Fruit fly (Drosophila melanogaster) whole organism, wandering third instar larva: ENCODE results near the gene CG31249.

Experiments
- Abd-B ChIP-seq: fragments of >200 bp; optimal IDR thresholded peaks from 2 replicates; lab custom pipeline; 2017; ENCODE audit warnings: missing biosample characterization, missing genetic modification characterization
- CG32264 ChIP-seq: fragments of 200-800 bp; sonication (Bioruptor generic); optimal IDR thresholded peaks from 2 replicates; lab custom pipeline; 2016; ENCODE audit warnings: missing biosample characterization, missing genetic modification characterization
- CG9705 ChIP-seq: fragments of 200-800 bp; sonication (Bioruptor generic); optimal IDR thresholded peaks from 2 replicates; lab custom pipeline; 2018; ENCODE audit warnings: missing biosample characterization, mild to moderate bottlenecking, missing genetic modification characterization
- CrebA ChIP-seq: fragments of 200-800 bp; sonication (Bioruptor generic); optimal IDR thresholded peaks from 2 replicates; lab custom pipeline; 2016; ENCODE audit warnings: missing biosample characterization, mild to moderate bottlenecking, missing genetic modification characterization, borderline replicate concordance
- Dfd ChIP-seq: fragments of >200 bp; optimal IDR thresholded peaks from 2 replicates; lab custom pipeline; 2017; ENCODE audit warnings: missing biosample characterization, missing genetic modification characterization
- Dif ChIP-seq: fragments of 200-275, 200-300 bp; sonication (Bioruptor generic); optimal IDR thresholded peaks from 2 replicates; lab custom pipeline; 2018; ENCODE audit warnings: missing biosample characterization, missing genetic modification characterization; ENCODE audit not compliant: partially characterized antibody
- HLH106 ChIP-seq: fragments of 200-800 bp; optimal IDR thresholded peaks from 3 replicates; lab custom pipeline; 2019; ENCODE audit warnings: missing biosample characterization, mild to moderate bottlenecking, missing genetic modification characterization, moderate library complexity
- Hr78 ChIP-seq: fragments of >200 bp; optimal IDR thresholded peaks from 2 replicates; lab custom pipeline; 2017; ENCODE audit warnings: missing biosample characterization, missing genetic modification characterization
- Hr83 ChIP-seq: fragments of 200-300 bp; sonication (Bioruptor generic); optimal IDR thresholded peaks from 2 replicates; lab custom pipeline; 2016; ENCODE audit warnings: missing biosample characterization, mild to moderate bottlenecking, missing genetic modification characterization, moderate library complexity; ENCODE audit not compliant: poor library complexity, severe bottlenecking
- Jra ChIP-seq: sonication (Bioruptor generic); optimal IDR thresholded peaks from 2 replicates; lab custom pipeline; 2016; ENCODE audit warnings: missing biosample characterization, missing genetic modification characterization
- Mio ChIP-seq: sonication (Bioruptor generic); optimal IDR thresholded peaks from 2 replicates; lab custom pipeline; 2016; ENCODE audit warnings: missing biosample characterization, missing genetic modification characterization
- Myc ChIP-seq: fragments of >200 bp; optimal IDR thresholded peaks from 2 replicates; lab custom pipeline; 2017
- N ChIP-seq: fragments of >200 bp; optimal IDR thresholded peaks from 2 replicates; lab custom pipeline; 2018; ENCODE audit warnings: missing biosample characterization, missing external identifiers, missing genetic modification characterization
- OdsH ChIP-seq: fragments of 200-800 bp; sonication (Bioruptor generic); optimal IDR thresholded peaks from 2 replicates; lab custom pipeline; 2016; ENCODE audit warnings: missing biosample characterization, mild to moderate bottlenecking, missing genetic modification characterization
- Rel ChIP-seq, 2 experiments: fragments of 200-800 bp; sonication (Bioruptor generic) in 1 of 2; optimal IDR thresholded peaks; 2 replicates in 1 of 2; 3 replicates in 1 of 2; lab custom pipeline; 2016 to 2019; ENCODE audit warnings: mild to moderate bottlenecking in 2 of 2, missing biosample characterization in 2 of 2, missing genetic modification characterization in 2 of 2, moderate library complexity in 1 of 2
- Sp1 ChIP-seq: fragments of 200-800 bp; sonication (Bioruptor generic); optimal IDR thresholded peaks from 3 replicates; lab custom pipeline; 2019; ENCODE audit warnings: missing biosample characterization, mild to moderate bottlenecking, missing genetic modification characterization, moderate library complexity
- br ChIP-seq: fragments of 200-800 bp; sonication (Bioruptor generic); optimal IDR thresholded peaks from 2 replicates; lab custom pipeline; 2016; ENCODE audit warnings: missing biosample characterization, missing genetic modification characterization
- brk ChIP-seq: fragments of 200-800 bp; sonication (Bioruptor generic); optimal IDR thresholded peaks from 2 replicates; lab custom pipeline; 2016; ENCODE audit warnings: missing biosample characterization, mild to moderate bottlenecking, missing genetic modification characterization
- dl ChIP-seq, 2 experiments: fragments of 175-275, 200-275 bp in 1 of 2; fragments of 200-275 bp in 1 of 2; sonication (Bioruptor generic); optimal IDR thresholded peaks; lab custom pipeline; 2018; ENCODE audit warnings: mild to moderate bottlenecking in 2 of 2, missing biosample characterization in 2 of 2, missing genetic modification characterization in 2 of 2, moderate library complexity in 2 of 2; ENCODE audit not compliant: partially characterized antibody in 2 of 2, insufficient read depth in 1 of 2
- dmrt93B ChIP-seq: fragments of 200-800 bp; sonication (Bioruptor generic); optimal IDR thresholded peaks from 2 replicates; lab custom pipeline; 2018; ENCODE audit warnings: missing biosample characterization, mild to moderate bottlenecking, missing genetic modification characterization
- dsf ChIP-seq: sonication (Bioruptor generic); optimal IDR thresholded peaks from 2 replicates; lab custom pipeline; 2016; ENCODE audit warnings: missing biosample characterization, missing genetic modification characterization, borderline replicate concordance
- ey ChIP-seq: fragments of 200-800 bp; sonication (Bioruptor generic); optimal IDR thresholded peaks from 2 replicates; lab custom pipeline; 2016; ENCODE audit warnings: missing biosample characterization, missing genetic modification characterization
- foxo ChIP-seq, 2 experiments: fragments of 200-800 bp; sonication (Bioruptor generic); optimal IDR thresholded peaks; 2 replicates in 1 of 2; 3 replicates in 1 of 2; lab custom pipeline; 2016 to 2017; ENCODE audit warnings: missing biosample characterization in 2 of 2, missing genetic modification characterization in 2 of 2
- h ChIP-seq: fragments of 200-800 bp; sonication (Bioruptor generic); optimal IDR thresholded peaks from 3 replicates; lab custom pipeline; 2016; ENCODE audit warnings: missing biosample characterization, mild to moderate bottlenecking, missing genetic modification characterization
- jim ChIP-seq: fragments of 175-275, 200-325 bp; sonication (Bioruptor generic); optimal IDR thresholded peaks from 2 replicates; lab custom pipeline; 2016; ENCODE audit warnings: missing biosample characterization, mild to moderate bottlenecking, missing genetic modification characterization
- lola ChIP-seq: fragments of >200 bp; optimal IDR thresholded peaks from 2 replicates; lab custom pipeline; 2017; ENCODE audit warnings: missing biosample characterization, missing genetic modification characterization
- pan ChIP-seq: fragments of >200 bp; optimal IDR thresholded peaks from 2 replicates; lab custom pipeline; 2017
- psq ChIP-seq: fragments of 200-800 bp; sonication (Bioruptor generic); optimal IDR thresholded peaks from 3 replicates; lab custom pipeline; 2017; ENCODE audit warnings: missing biosample characterization, mild to moderate bottlenecking, missing genetic modification characterization, moderate library complexity
- rgr ChIP-seq: fragments of 200-800 bp; sonication (Bioruptor generic); optimal IDR thresholded peaks from 3 replicates; lab custom pipeline; 2016; ENCODE audit warnings: missing biosample characterization, mild to moderate bottlenecking, missing genetic modification characterization
- sage ChIP-seq: fragments of 200-800 bp; sonication (Bioruptor generic); optimal IDR thresholded peaks from 2 replicates; lab custom pipeline; 2016; ENCODE audit warnings: missing biosample characterization, mild to moderate bottlenecking, missing genetic modification characterization
- usp ChIP-seq: fragments of >200 bp; optimal IDR thresholded peaks from 2 replicates; lab custom pipeline; 2017; ENCODE audit warnings: missing biosample characterization, missing genetic modification characterization
- woc ChIP-seq: sonication (Bioruptor generic); optimal IDR thresholded peaks from 2 replicates; lab custom pipeline; 2016; ENCODE audit warnings: missing biosample characterization, mild to moderate bottlenecking, missing genetic modification characterization

The CG31249 gene

dm6 chr3R:17699891-17700487 is 13.1 kb upstream of the CG31249 start:
- TF ChIP-seq usp (GFP tag; lab: Kevin White, UChicago) (no peak), Rel (GFP tag; optimal IDR thresholded peaks at IDR 0.05; lab: Kevin White, UChicago) (peak; percentile 89), Rel (tag; optimal IDR thresholded peaks at IDR 0.05; lab: Kevin White, UChicago) (no peak), N (GFP tag; lab: Kevin White, UChicago) (no peak), Dif (GFP tag; lab: Kevin White, UChicago) (peak; percentile 57), dmrt93B (no peak), Hr83 (GFP tag; lab: Kevin White, UChicago) (peak; percentile 76), Dfd (GFP tag; lab: Kevin White, UChicago) (no peak), CG9705 (GFP tag; lab: Kevin White, UChicago) (no peak), dsf (GFP tag; lab: Kevin White, UChicago) (no peak)

dm6 chr3R:17684854-17685253 is 2.0 kb downstream of the CG31249 start, which contains the start of the genes CG31251 and CG31360:
Gene CG31251 (minus strand): TSS chr3R:17684915.
Gene CG31360 (plus strand): TSS chr3R:17685097.
- TF ChIP-seq Myc: peak; percentile 11
- peak; percentile 20 for TF ChIP-seq HLH106 (tag; lab: Kevin White, UChicago)
- no peak for TF ChIP-seq CrebA
- TF ChIP-seq Jra (GFP tag; lab: Kevin White, UChicago): peak; percentile 56
- peak; percentile 49 for TF ChIP-seq sage

dm6 chr3R:17682244-17682773 is 4.6 kb downstream of the CG31249 start, which contains the start of the genes alt and CG7655:
Gene alt (minus strand): TSS chr3R:17682515.
Gene CG7655 (plus strand): TSS chr3R:17682669.
- TF ChIP-seq HLH106 (tag; lab: Kevin White, UChicago): no peak
- no peak for TF ChIP-seq pan (lab: Kevin White, UChicago)
- no peak for TF ChIP-seq N (GFP tag; lab: Kevin White, UChicago)
- TF ChIP-seq h (GFP tag; lab: Kevin White, UChicago): peak; percentile 2
- no peak for TF ChIP-seq dl (GFP tag; optimal IDR thresholded peaks at IDR 0.05; lab: Kevin White, UChicago; ENCODE audit: insufficient read depth in 1 of 2, partially characterized antibody in 2 of 2)
- peak; percentile 79 for TF ChIP-seq Myc
- TF ChIP-seq sage: no peak
- TF ChIP-seq Sp1: peak; percentile 55
- TF ChIP-seq dsf (GFP tag; lab: Kevin White, UChicago): no peak
- no peak for TF ChIP-seq Hr83 (GFP tag; lab: Kevin White, UChicago)
- TF ChIP-seq lola (GFP tag; lab: Kevin White, UChicago): no peak
- no peak for TF ChIP-seq CG9705 (GFP tag; lab: Kevin White, UChicago)
- TF ChIP-seq jim: no peak
- no peak for TF ChIP-seq usp (GFP tag; lab: Kevin White, UChicago)
- TF ChIP-seq psq (GFP tag; lab: Kevin White, UChicago): peak; percentile 10
- TF ChIP-seq Rel (GFP tag; optimal IDR thresholded peaks at IDR 0.05; lab: Kevin White, UChicago): no peak
- TF ChIP-seq Rel (tag; optimal IDR thresholded peaks at IDR 0.05; lab: Kevin White, UChicago): peak; percentile 73
- peak; percentile 16 for TF ChIP-seq rgr (GFP tag; lab: Kevin White, UChicago)
- TF ChIP-seq dmrt93B: no peak
- TF ChIP-seq br (GFP tag; lab: Kevin White, UChicago): no peak
- no peak for TF ChIP-seq Jra (GFP tag; lab: Kevin White, UChicago)
- TF ChIP-seq Mio: no peak
- TF ChIP-seq Dif (GFP tag; lab: Kevin White, UChicago): no peak
- no peak for TF ChIP-seq woc
- TF ChIP-seq CG32264 (GFP tag; lab: Kevin White, UChicago): no peak
- peak in 1 of 2 experiments; percentile 2 for TF ChIP-seq foxo (GFP tag; optimal IDR thresholded peaks at IDR 0.05; lab: Kevin White, UChicago)
- no peak for TF ChIP-seq ey (GFP tag; lab: Kevin White, UChicago)
- TF ChIP-seq Dfd (GFP tag; lab: Kevin White, UChicago): no peak
- no peak for TF ChIP-seq brk (GFP tag; lab: Kevin White, UChicago)
- TF ChIP-seq Abd-B (GFP tag; lab: Kevin White, UChicago): no peak
- TF ChIP-seq OdsH (GFP tag; lab: Kevin White, UChicago): no peak
- TF ChIP-seq Hr78: no peak
- TF ChIP-seq, all 38 proteins: peak for 7
